Worm (Caenorhabditis elegans) whole organism, L1 larva: ENCODE measurements around the gene ZK1307.4.

ENCODE experiments used
- C34B4.2 ChIP-seq: sonication (generic microtip); optimal IDR thresholded peaks from 2 replicates; lab custom pipeline; 2017; ENCODE audit warnings: mild to moderate bottlenecking, missing genetic modification characterization, missing compliant biosample characterization
- mab-9 ChIP-seq: fragments of 200-800 bp; sonication (Bioruptor generic); IDR thresholded peaks from 2 replicates; pipeline ENCODE4 v1.3.6; 2022; ENCODE audit warnings: missing genetic modification reagents, missing genetic modification characterization, missing compliant biosample characterization
- nhr-28 ChIP-seq: fragments of 150-350 bp; optimal IDR thresholded peaks from 2 replicates; lab custom pipeline; 2014; ENCODE audit warnings: missing biosample characterization, missing genetic modification characterization

DNA sequence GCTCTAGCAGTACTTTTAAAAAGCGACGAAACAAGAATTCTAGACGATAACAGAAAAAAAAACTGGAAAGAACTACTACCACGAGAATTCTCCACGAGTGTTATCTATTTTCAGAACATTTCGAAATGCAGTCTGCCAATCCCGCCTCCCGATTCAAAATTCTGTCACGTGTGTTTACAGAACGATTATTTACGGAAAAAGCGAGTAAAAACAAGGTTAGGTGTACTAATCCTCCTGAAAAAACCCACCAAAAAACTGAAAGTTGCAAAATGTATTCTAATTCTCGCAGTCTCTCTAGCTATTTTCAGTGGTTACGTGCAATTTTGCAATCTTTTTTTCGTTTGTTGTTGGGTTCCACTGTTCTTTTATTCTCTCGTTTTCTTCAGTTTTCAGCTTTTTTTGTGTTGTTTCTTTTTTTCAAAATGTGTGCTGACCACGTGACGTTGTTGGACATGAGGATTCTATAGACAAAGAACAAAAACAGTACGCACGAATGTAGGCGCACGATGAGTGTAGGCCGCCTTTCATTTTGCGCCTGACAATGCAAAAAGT is 45.0 kb downstream of the ZK1307.4 start:
- TF ChIP-seq mab-9: no peak
- TF ChIP-seq C34B4.2 (tag; lab: Kevin White, UChicago): no peak
- no peak for TF ChIP-seq nhr-28 (tag; lab: Kevin White, UChicago)
